Worm (Caenorhabditis elegans) whole organism, L2 larva: ENCODE measurements around the gene atfs-1.

Experiments used
- C34F6.9 ChIP-seq: fragments of 150-350 bp; optimal IDR thresholded peaks from 2 replicates; lab custom pipeline; 2014; ENCODE audit warnings: missing biosample characterization, missing genetic modification characterization
- R02D3.7 ChIP-seq: fragments of 150-350 bp; optimal IDR thresholded peaks from 2 replicates; lab custom pipeline; 2014; ENCODE audit warnings: missing biosample characterization, missing genetic modification characterization
- Y55F3AM.14 ChIP-seq: fragments of 200-800 bp; sonication (Bioruptor generic); optimal IDR thresholded peaks from 2 replicates; lab custom pipeline; 2018; ENCODE audit warnings: mild to moderate bottlenecking, missing genetic modification characterization, missing compliant biosample characterization
- alr-1 ChIP-seq: fragments of 150-350 bp; optimal IDR thresholded peaks from 2 replicates; lab custom pipeline; 2014; ENCODE audit warnings: missing biosample characterization, missing genetic modification characterization
- ama-1 ChIP-seq: fragments of 150-350 bp; optimal IDR thresholded peaks from 2 replicates; lab custom pipeline; 2018; ENCODE audit warnings: inconsistent platforms
- blmp-1 ChIP-seq: sonication (generic microtip); optimal IDR thresholded peaks from 2 replicates; lab custom pipeline; 2017; ENCODE audit warnings: missing genetic modification characterization, mild to moderate bottlenecking, missing compliant biosample characterization, antibody characterized with exemption, moderate library complexity; ENCODE audit not compliant: insufficient read depth
- ceh-16 ChIP-seq: fragments of 150-350 bp; optimal IDR thresholded peaks from 2 replicates; lab custom pipeline; 2014; ENCODE audit warnings: missing biosample characterization, missing genetic modification characterization
- ceh-82 ChIP-seq: fragments of 150-350 bp; optimal IDR thresholded peaks from 2 replicates; lab custom pipeline; 2014; ENCODE audit warnings: missing biosample characterization, missing genetic modification characterization
- crh-2 ChIP-seq: sonication (generic microtip); optimal IDR thresholded peaks from 2 replicates; lab custom pipeline; 2017; ENCODE audit warnings: missing biosample characterization, missing genetic modification characterization
- egl-27 ChIP-seq: sonication (generic microtip); optimal IDR thresholded peaks from 3 replicates; lab custom pipeline; 2017; ENCODE audit warnings: missing biosample characterization, missing genetic modification reagents, missing genetic modification characterization
- elt-1 ChIP-seq: fragments of 150-350 bp; optimal IDR thresholded peaks from 2 replicates; lab custom pipeline; 2014; ENCODE audit warnings: missing biosample characterization, missing genetic modification characterization
- elt-3 ChIP-seq: sonication (generic microtip); optimal IDR thresholded peaks from 2 replicates; lab custom pipeline; 2017; ENCODE audit warnings: missing biosample characterization, missing genetic modification characterization
- fos-1 ChIP-seq: fragments of 150-350 bp; optimal IDR thresholded peaks from 2 replicates; lab custom pipeline; 2014; ENCODE audit warnings: missing biosample characterization, missing genetic modification characterization
- lin-11 ChIP-seq: fragments of 150-350 bp; sonication (generic microtip); optimal IDR thresholded peaks from 2 replicates; lab custom pipeline; 2014; ENCODE audit warnings: missing biosample characterization, missing genetic modification characterization, inconsistent platforms, mixed read lengths
- lin-13 ChIP-seq: fragments of 150-350 bp; optimal IDR thresholded peaks from 2 replicates; lab custom pipeline; 2014; ENCODE audit warnings: missing biosample characterization, missing genetic modification reagents, missing genetic modification characterization
- lin-39 ChIP-seq: fragments of 150-350 bp; optimal IDR thresholded peaks from 2 replicates; lab custom pipeline; 2014; ENCODE audit warnings: missing biosample characterization, missing genetic modification reagents, missing genetic modification characterization
- lsy-2 ChIP-seq, 2 experiments: fragments of 150-350 bp in 1 of 2; sonication (generic microtip) in 1 of 2; optimal IDR thresholded peaks; 2 replicates each; lab custom pipeline; 2014 to 2017; ENCODE audit warnings: missing biosample characterization in 2 of 2, missing genetic modification characterization in 2 of 2
- mbf-1 ChIP-seq: sonication (generic microtip); optimal IDR thresholded peaks from 2 replicates; lab custom pipeline; 2017; ENCODE audit warnings: missing biosample characterization, missing genetic modification characterization
- mdl-1 ChIP-seq, 2 experiments: fragments of 150-350 bp in 1 of 2; sonication (generic microtip) in 1 of 2; optimal IDR thresholded peaks; 2 replicates each; lab custom pipeline; 2017; ENCODE audit warnings: missing biosample characterization in 2 of 2, missing genetic modification characterization in 2 of 2
- nhr-10 ChIP-seq: sonication (generic microtip); optimal IDR thresholded peaks from 2 replicates; lab custom pipeline; 2017; ENCODE audit warnings: missing biosample characterization, missing genetic modification characterization
- nhr-12 ChIP-seq: fragments of 150-350 bp; optimal IDR thresholded peaks from 2 replicates; lab custom pipeline; 2014; ENCODE audit warnings: missing biosample characterization, missing genetic modification characterization
- nhr-129 ChIP-seq: fragments of 150-350 bp; optimal IDR thresholded peaks from 2 replicates; lab custom pipeline; 2014; ENCODE audit warnings: missing biosample characterization, missing genetic modification characterization
- nhr-23 ChIP-seq: fragments of 150-350 bp; optimal IDR thresholded peaks from 2 replicates; lab custom pipeline; 2014; ENCODE audit warnings: missing biosample characterization, missing genetic modification reagents, missing genetic modification characterization
- nhr-237 ChIP-seq: fragments of 150-350 bp; optimal IDR thresholded peaks from 2 replicates; lab custom pipeline; 2014; ENCODE audit warnings: missing biosample characterization, missing genetic modification characterization
- nhr-25 ChIP-seq: fragments of 150-350 bp; sonication (generic microtip); optimal IDR thresholded peaks from 3 replicates; lab custom pipeline; 2014; ENCODE audit warnings: missing biosample characterization, missing genetic modification characterization
- nhr-77 ChIP-seq: fragments of 150-350 bp; optimal IDR thresholded peaks from 2 replicates; lab custom pipeline; 2014; ENCODE audit warnings: missing biosample characterization, missing genetic modification characterization
- sem-4 ChIP-seq: fragments of 150-350 bp; optimal IDR thresholded peaks from 2 replicates; lab custom pipeline; 2014; ENCODE audit warnings: missing biosample characterization, missing genetic modification reagents, missing genetic modification characterization
- sma-3 ChIP-seq: sonication (generic microtip); optimal IDR thresholded peaks from 2 replicates; lab custom pipeline; 2016; ENCODE audit warnings: missing genetic modification reagents, missing genetic modification characterization, missing compliant biosample characterization
- snpc-4 ChIP-seq: fragments of 150-350 bp; optimal IDR thresholded peaks from 2 replicates; lab custom pipeline; 2014; ENCODE audit warnings: missing biosample characterization, missing genetic modification characterization
- unc-55 ChIP-seq: fragments of 150-350 bp; sonication (generic microtip); optimal IDR thresholded peaks from 3 replicates; lab custom pipeline; 2014; ENCODE audit warnings: missing biosample characterization, missing genetic modification reagents, missing genetic modification characterization
- unc-62 ChIP-seq: fragments of 150-350 bp; optimal IDR thresholded peaks from 2 replicates; lab custom pipeline; 2014; ENCODE audit warnings: missing biosample characterization, missing genetic modification reagents, missing genetic modification characterization
- zag-1 ChIP-seq: fragments of 150-350 bp; optimal IDR thresholded peaks from 2 replicates; lab custom pipeline; 2014; ENCODE audit warnings: missing biosample characterization, missing genetic modification characterization
- ztf-11 ChIP-seq: sonication (generic microtip); optimal IDR thresholded peaks from 2 replicates; lab custom pipeline; 2017; ENCODE audit warnings: missing biosample characterization, missing genetic modification characterization
- ztf-4 ChIP-seq: fragments of 150-350 bp; optimal IDR thresholded peaks from 2 replicates; lab custom pipeline; 2014; ENCODE audit warnings: missing biosample characterization, missing genetic modification characterization

atfs-1 gene

ce11 chrV:14162959-14163548, 30.4 kb upstream of the atfs-1 start, which contains the start of gene srd-26:
TSS of gene srd-26 (minus strand) at chrV:14163009.
- TF ChIP-seq elt-1 (tag; lab: Kevin White, UChicago) (no peak), nhr-12 (tag; lab: Kevin White, UChicago) (no peak), ztf-11 (no peak), zag-1 (tag; lab: Kevin White, UChicago) (no peak), ama-1 (lab: Kevin White, UChicago) (no peak), mbf-1 (tag; lab: Kevin White, UChicago) (no peak), nhr-77 (tag; lab: Kevin White, UChicago) (no peak), sem-4 (no peak), fos-1 (tag; lab: Kevin White, UChicago) (no peak), lin-11 (tag; lab: Kevin White, UChicago) (no peak), nhr-129 (tag; lab: Kevin White, UChicago) (no peak), crh-2 (no peak), lin-39 (tag; lab: Kevin White, UChicago) (no peak), mdl-1 (tag; optimal IDR thresholded peaks at IDR 0.05; lab: Kevin White, UChicago) (no peak), C34F6.9 (tag; lab: Kevin White, UChicago) (no peak), lin-13 (GFP tag; lab: Kevin White, UChicago) (no peak), R02D3.7 (no peak)
- TF ChIP-seq, all 48 proteins: peak for 0

DNA sequence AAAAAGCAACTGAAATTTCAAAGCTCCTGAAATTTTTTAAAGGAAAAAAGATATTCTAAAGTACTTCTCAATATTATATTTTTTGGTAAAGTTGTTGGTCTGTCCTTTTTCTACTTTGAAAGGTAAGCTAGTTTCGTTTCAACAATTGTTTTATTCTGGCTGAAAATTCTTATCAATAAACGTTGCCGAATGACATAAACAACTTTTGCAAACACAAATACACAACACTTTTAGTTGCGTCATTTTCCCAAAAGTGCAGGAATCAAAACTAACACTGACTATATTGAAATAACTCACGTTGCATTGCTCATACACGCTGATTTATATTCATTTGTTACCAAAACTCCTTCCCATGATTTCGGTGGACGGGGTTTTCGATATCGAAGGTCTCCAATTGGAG, 27.7 kb upstream of the atfs-1 start:
- TF ChIP-seq R02D3.7 (no peak), nhr-25 (tag; lab: Kevin White, UChicago) (no peak), lin-11 (tag; lab: Kevin White, UChicago) (no peak), elt-1 (tag; lab: Kevin White, UChicago) (no peak), fos-1 (tag; lab: Kevin White, UChicago) (no peak), nhr-237 (tag; lab: Kevin White, UChicago) (no peak), lin-13 (GFP tag; lab: Kevin White, UChicago) (no peak), mbf-1 (tag; lab: Kevin White, UChicago) (no peak), Y55F3AM.14 (GFP tag; lab: Kevin White, UChicago) (no peak), snpc-4 (tag; lab: Kevin White, UChicago) (no peak), lsy-2 (tag; optimal IDR thresholded peaks at IDR 0.05; lab: Kevin White, UChicago) (no peak), ama-1 (lab: Kevin White, UChicago) (no peak), lin-39 (tag; lab: Kevin White, UChicago) (no peak), sma-3 (no peak), nhr-12 (tag; lab: Kevin White, UChicago) (no peak)

DNA sequence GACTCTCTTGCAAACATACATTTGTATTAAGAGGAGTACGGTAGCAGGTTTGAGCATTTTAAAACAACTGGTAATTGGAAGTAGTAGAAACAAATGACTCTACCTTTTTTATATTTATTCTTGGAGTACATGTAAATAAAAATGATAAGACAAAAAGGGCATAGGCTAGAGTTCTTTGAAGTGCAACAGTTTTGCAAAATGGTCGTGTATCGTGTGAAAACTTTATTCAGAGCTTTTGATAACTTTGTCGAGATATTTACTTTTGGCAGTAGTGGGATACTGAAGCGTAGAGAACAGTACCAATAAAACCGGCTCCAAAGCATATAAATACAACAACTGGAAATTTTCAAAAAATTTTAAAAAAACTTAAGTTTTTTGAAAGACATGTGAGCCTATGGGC, 26.8 kb upstream of the atfs-1 start, which contains the start of gene cest-1.1:
TSS of gene cest-1.1 (minus strand) at position 101 of the 400 bp plus-strand sequence.
- TF ChIP-seq blmp-1 (tag; lab: Kevin White, UChicago) = no peak
- TF ChIP-seq egl-27 (tag; lab: Kevin White, UChicago) = no peak
- TF ChIP-seq lin-11 (tag; lab: Kevin White, UChicago) = no peak
- TF ChIP-seq unc-55 (GFP tag; lab: Kevin White, UChicago) = no peak
- TF ChIP-seq ama-1 (lab: Kevin White, UChicago) = no peak
- no peak for TF ChIP-seq sma-3
- TF ChIP-seq ceh-82 (tag; lab: Kevin White, UChicago) = no peak
- TF ChIP-seq mbf-1 (tag; lab: Kevin White, UChicago) = no peak
- no peak for TF ChIP-seq nhr-129 (tag; lab: Kevin White, UChicago)
- TF ChIP-seq nhr-10 = no peak
- no peak for TF ChIP-seq ztf-4
- TF ChIP-seq fos-1 (tag; lab: Kevin White, UChicago) = no peak
- no peak for TF ChIP-seq lin-39 (tag; lab: Kevin White, UChicago)
- TF ChIP-seq ceh-16 (tag; lab: Kevin White, UChicago) = no peak
- no peak for TF ChIP-seq lin-13 (GFP tag; lab: Kevin White, UChicago)
- TF ChIP-seq, all 48 proteins: peak for 0

ce11 chrV:14167629-14168028, 25.8 kb upstream of the atfs-1 start, which contains the start of gene ocam-1:
TSS of gene ocam-1 (minus strand) at chrV:14167729.
- TF ChIP-seq sma-3 = no peak
- TF ChIP-seq elt-3 (tag; lab: Kevin White, UChicago) = no peak
- no peak for TF ChIP-seq zag-1 (tag; lab: Kevin White, UChicago)
- no peak for TF ChIP-seq lin-13 (GFP tag; lab: Kevin White, UChicago)
- no peak for TF ChIP-seq lin-39 (tag; lab: Kevin White, UChicago)
- TF ChIP-seq nhr-23 = no peak
- TF ChIP-seq ceh-82 (tag; lab: Kevin White, UChicago) = no peak
- TF ChIP-seq nhr-12 (tag; lab: Kevin White, UChicago) = no peak
- TF ChIP-seq mbf-1 (tag; lab: Kevin White, UChicago) = no peak
- TF ChIP-seq lin-11 (tag; lab: Kevin White, UChicago) = no peak
- no peak for TF ChIP-seq unc-62
- TF ChIP-seq alr-1 = no peak
